Worm (Caenorhabditis elegans) whole organism, midembryonic: Measurements from ENCODE around the gene F23F1.2.

Source experiments
- cog-1 ChIP-seq: sonication (generic microtip); optimal IDR thresholded peaks from 2 replicates; lab custom pipeline; 2016; ENCODE audit warnings: missing genetic modification characterization, missing compliant biosample characterization
- ref-1 ChIP-seq: fragments of 200-800 bp; sonication (Bioruptor generic); conservative IDR thresholded peaks from 2 replicates; pipeline ENCODE4 v1.3.6; 2022; ENCODE audit warnings: missing genetic modification reagents, missing genetic modification characterization, missing compliant biosample characterization
- ztf-23 ChIP-seq: fragments of 200-800 bp; sonication (Bioruptor generic); IDR thresholded peaks from 2 replicates; pipeline ENCODE4 v1.3.6; 2022; ENCODE audit warnings: missing genetic modification reagents, missing genetic modification characterization, missing compliant biosample characterization
- ztf-29 ChIP-seq: fragments of 200-800 bp; sonication (Bioruptor generic); IDR thresholded peaks from 2 replicates; pipeline ENCODE4 v1.3.6; 2022; ENCODE audit warnings: missing genetic modification reagents, missing genetic modification characterization, missing compliant biosample characterization

DNA sequence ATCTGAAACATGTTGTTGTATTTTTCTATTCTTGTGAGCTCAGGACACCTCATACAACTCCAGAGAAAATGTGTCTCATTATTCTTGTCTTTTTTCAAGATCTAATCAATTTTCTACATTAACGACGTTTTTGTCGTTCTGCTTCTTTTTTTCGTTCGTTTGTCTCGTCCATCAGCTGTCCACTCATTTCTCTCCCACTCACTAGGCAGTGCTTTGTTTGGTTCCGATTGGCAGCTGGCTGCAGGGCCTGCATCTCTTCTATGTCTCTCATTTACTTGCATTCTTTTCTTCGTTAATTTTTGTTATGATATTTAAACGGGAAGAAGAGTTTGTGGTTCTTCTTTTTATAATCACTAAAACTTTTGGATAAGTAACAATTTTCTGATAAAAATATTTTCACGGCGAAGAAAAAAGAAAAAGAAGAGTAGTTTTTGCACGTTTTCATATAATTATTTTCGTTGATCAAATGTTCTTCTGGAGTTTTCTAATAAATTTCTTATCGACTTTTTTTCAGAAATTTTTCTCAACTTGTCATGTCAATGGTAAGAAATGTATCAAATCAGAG is 32.6 kb upstream of the F23F1.2 start, which contains the start of gene 2L52.1:
- no peak for TF ChIP-seq ztf-23 (GFP tag; lab: Robert Waterston, UW)
- TF ChIP-seq ref-1 (GFP tag; lab: Robert Waterston, UW) = no peak
- TF ChIP-seq cog-1 = no peak
- no peak for TF ChIP-seq ztf-29
